Fruit fly (Drosophila melanogaster) whole organism, adult: ENCODE results near the gene Vps39.

ENCODE experiments used
- CG11617 ChIP-seq: fragments of 200-800 bp; sonication (Bioruptor generic); optimal IDR thresholded peaks from 2 replicates; lab custom pipeline; 2017; ENCODE audit warnings: mild to moderate bottlenecking, missing biosample characterization, missing genetic modification reagents, missing genetic modification characterization
- CG14711 ChIP-seq: fragments of 200-800 bp; sonication (Bioruptor generic); optimal IDR thresholded peaks from 2 replicates; lab custom pipeline; 2018; ENCODE audit warnings: missing biosample characterization, mild to moderate bottlenecking, missing genetic modification characterization, moderate library complexity
- CG1620 ChIP-seq: fragments of 200-800 bp; sonication (Bioruptor generic); optimal IDR thresholded peaks from 2 replicates; lab custom pipeline; 2016; ENCODE audit warnings: missing biosample characterization, missing genetic modification characterization
- CG33017 ChIP-seq: fragments of 200-800 bp; sonication (Bioruptor generic); optimal IDR thresholded peaks from 2 replicates; lab custom pipeline; 2018; ENCODE audit warnings: missing biosample characterization, mild to moderate bottlenecking, missing genetic modification characterization, moderate library complexity
- CG7101 ChIP-seq: fragments of 200-800 bp; sonication (Bioruptor generic); optimal IDR thresholded peaks from 2 replicates; lab custom pipeline; 2018; ENCODE audit warnings: missing biosample characterization, mild to moderate bottlenecking, missing genetic modification characterization, moderate library complexity
- Crg-1 ChIP-seq: fragments of 200-800 bp; sonication (Bioruptor generic); optimal IDR thresholded peaks from 2 replicates; lab custom pipeline; 2016; ENCODE audit warnings: missing biosample characterization, missing genetic modification characterization
- bab1 ChIP-seq: fragments of 200-800 bp; sonication (Bioruptor generic); optimal IDR thresholded peaks from 3 replicates; lab custom pipeline; 2019; ENCODE audit warnings: missing biosample characterization, mild to moderate bottlenecking, missing genetic modification characterization, moderate library complexity
- cic ChIP-seq: fragments of 200-800 bp; sonication (Bioruptor generic); optimal IDR thresholded peaks from 2 replicates; lab custom pipeline; 2017; ENCODE audit warnings: missing biosample characterization, mild to moderate bottlenecking, missing genetic modification characterization, moderate library complexity
- cnc ChIP-seq, 2 experiments: fragments of >200 bp; optimal IDR thresholded peaks; 2 replicates each; lab custom pipeline; 2017
- kay ChIP-seq: fragments of 200-800 bp; sonication (Bioruptor generic); peaks from one replicate; lab custom pipeline; 2016; ENCODE audit warnings: missing biosample characterization, missing genetic modification characterization, borderline replicate concordance
- ovo ChIP-seq: fragments of 200-800 bp; sonication (Bioruptor generic); optimal IDR thresholded peaks from 2 replicates; lab custom pipeline; 2016; ENCODE audit warnings: missing biosample characterization, missing genetic modification characterization
- pad ChIP-seq: fragments of 200-800 bp; sonication (Bioruptor generic); optimal IDR thresholded peaks from 3 replicates; lab custom pipeline; 2017; ENCODE audit warnings: missing biosample characterization, missing genetic modification characterization, mild to moderate bottlenecking, moderate library complexity, missing genetic modification reagents
- tj ChIP-seq: fragments of 200-800 bp; sonication (Bioruptor generic); optimal IDR thresholded peaks from 3 replicates; lab custom pipeline; 2017; ENCODE audit warnings: missing biosample characterization, mild to moderate bottlenecking, missing genetic modification characterization, moderate library complexity
- toe ChIP-seq: fragments of 200-800 bp; sonication (Bioruptor generic); optimal IDR thresholded peaks from 2 replicates; lab custom pipeline; 2016; ENCODE audit warnings: missing biosample characterization, missing genetic modification characterization

dm6 chr3R:18277406-18277805 is 3.2 kb upstream of the Vps39 start:
- TF ChIP-seq tj: no peak
- no peak for TF ChIP-seq kay (GFP tag; lab: Kevin White, UChicago)
- no peak for TF ChIP-seq CG1620
- TF ChIP-seq cic (GFP tag; lab: Kevin White, UChicago): no peak
- TF ChIP-seq CG7101 (tag; lab: Kevin White, UChicago): no peak
- TF ChIP-seq Crg-1 (GFP tag; lab: Kevin White, UChicago): no peak
- TF ChIP-seq CG14711 (tag; lab: Kevin White, UChicago): no peak
- TF ChIP-seq bab1: no peak
- TF ChIP-seq CG33017 (tag; lab: Kevin White, UChicago): no peak
- TF ChIP-seq CG11617: no peak
- TF ChIP-seq cnc (optimal IDR thresholded peaks at IDR 0.05; lab: Kevin White, UChicago): no peak
- no peak for TF ChIP-seq ovo (GFP tag; lab: Kevin White, UChicago)
- TF ChIP-seq toe (GFP tag; lab: Kevin White, UChicago): no peak
- TF ChIP-seq pad (GFP tag; lab: Kevin White, UChicago): no peak
